Fruit fly (Drosophila melanogaster): ENCODE measurements around the gene CG9951.

CG9951 gene

DNA sequence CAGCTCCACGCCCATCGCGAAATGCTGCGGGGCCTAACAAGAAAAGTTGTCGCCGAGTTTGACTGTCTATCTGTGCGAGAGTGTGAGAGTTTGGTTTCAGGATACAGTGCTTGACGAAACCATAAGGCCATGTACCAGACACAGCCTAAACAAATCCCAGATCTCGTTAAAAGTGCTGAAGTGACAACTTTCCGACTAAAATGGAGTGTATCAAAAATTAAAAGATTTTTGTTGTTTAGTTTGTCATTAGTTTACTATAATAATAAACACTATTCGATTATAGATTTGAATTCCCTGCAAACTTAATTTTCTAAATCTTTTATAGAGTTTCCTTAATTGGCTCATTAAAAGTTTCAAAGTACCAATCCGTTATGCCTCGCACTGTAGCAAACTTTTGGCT, 30.7 kb downstream of the CG9951 start (continued):
- TF ChIP-seq CG1792 (GFP tag; optimal IDR thresholded peaks at IDR 0.05): no peak
- TF ChIP-seq Poxn (GFP tag; IDR thresholded peaks at IDR 0.05): no peak
- TF ChIP-seq tup (GFP tag; optimal IDR thresholded peaks at IDR 0.05): no peak
- TF ChIP-seq CG1233 (GFP tag; optimal IDR thresholded peaks at IDR 0.05): peak; percentile 0
- TF ChIP-seq CG11695 (GFP tag; IDR thresholded peaks at IDR 0.05): peak; percentile 59; the same call in 2 of the 3 replicates
- TF ChIP-seq Atf3 (GFP tag; optimal IDR thresholded peaks at IDR 0.05): no peak
- TF ChIP-seq chinmo (GFP tag; IDR thresholded peaks at IDR 0.05; ENCODE audit: partially characterized antibody): no peak
- TF ChIP-seq CG12659 (GFP tag; optimal IDR thresholded peaks at IDR 0.05): peak; percentile 18
- no peak for TF ChIP-seq CG6813 (GFP tag; optimal IDR thresholded peaks at IDR 0.05)
- TF ChIP-seq CG7556 (GFP tag; optimal IDR thresholded peaks at IDR 0.05): peak; percentile 27
- TF ChIP-seq CG11456 (GFP tag; IDR thresholded peaks at IDR 0.05): no peak
- no peak for TF ChIP-seq Abd-B (GFP tag; optimal IDR thresholded peaks at IDR 0.05)
- peak; percentile 1 for TF ChIP-seq bcd (GFP tag; optimal IDR thresholded peaks at IDR 0.05)
- TF ChIP-seq Chrac-16 (GFP tag; optimal IDR thresholded peaks at IDR 0.05): no peak
- no peak for TF ChIP-seq Lim3 (GFP tag; IDR thresholded peaks at IDR 0.05)
- TF ChIP-seq bowl (GFP tag; IDR thresholded peaks at IDR 0.05): no peak
- no peak for TF ChIP-seq fd102C (GFP tag; optimal IDR thresholded peaks at IDR 0.05)
- no peak for TF ChIP-seq CG30431 (GFP tag; optimal IDR thresholded peaks at IDR 0.05)
- TF ChIP-seq CG32772 (GFP tag; IDR thresholded peaks at IDR 0.05): no peak
- peak; percentile 60 for TF ChIP-seq CG18599 (GFP tag; optimal IDR thresholded peaks at IDR 0.05)
- no peak for TF ChIP-seq Lhr (GFP tag; optimal IDR thresholded peaks at IDR 0.05)
- no peak for TF ChIP-seq Dll (GFP tag; IDR thresholded peaks at IDR 0.05; ENCODE audit: partially characterized antibody)
- no peak for TF ChIP-seq crp (GFP tag; optimal IDR thresholded peaks at IDR 0.05)
- no peak for TF ChIP-seq prd (optimal IDR thresholded peaks at IDR 0.05)
- no peak for TF ChIP-seq prd (GFP tag; IDR thresholded peaks at IDR 0.05)
- 0 out of 2 replicates have a peak, but pooled peaks have one; percentile 33 for TF ChIP-seq seq (GFP tag; IDR thresholded peaks at IDR 0.05)
- no peak for TF ChIP-seq Atf-2 (GFP tag; optimal IDR thresholded peaks at IDR 0.05)
- TF ChIP-seq CG17829 (tag; optimal IDR thresholded peaks at IDR 0.05): no peak
- TF ChIP-seq sisA (GFP tag; IDR thresholded peaks at IDR 0.05): 0 out of 2 replicates have a peak, but pooled peaks have one; percentile 8
- no peak for TF ChIP-seq ro (GFP tag; IDR thresholded peaks at IDR 0.05)
- no peak for TF ChIP-seq tgo (GFP tag; IDR thresholded peaks at IDR 0.05)
- no peak for TF ChIP-seq so (GFP tag; IDR thresholded peaks at IDR 0.05)
- TF ChIP-seq sima (GFP tag; optimal IDR thresholded peaks at IDR 0.05): no peak
- TF ChIP-seq NC2α (GFP tag; optimal IDR thresholded peaks at IDR 0.05): no peak
- no peak for TF ChIP-seq zen2 (GFP tag; IDR thresholded peaks at IDR 0.05; ENCODE audit: partially characterized antibody)
- TF ChIP-seq Fer3 (tag; optimal IDR thresholded peaks at IDR 0.05): no peak
- no peak for TF ChIP-seq nerfin-1 (tag; optimal IDR thresholded peaks at IDR 0.05)
- TF ChIP-seq NfI (GFP tag; optimal IDR thresholded peaks at IDR 0.05): no peak
- no peak for TF ChIP-seq CG9609 (GFP tag; optimal IDR thresholded peaks at IDR 0.05)
- no peak for TF ChIP-seq H2.0 (GFP tag; IDR thresholded peaks at IDR 0.05)
- no peak for TF ChIP-seq CG6272 (GFP tag; IDR thresholded peaks at IDR 0.05)
- no peak for TF ChIP-seq CHES-1-like (GFP tag; optimal IDR thresholded peaks at IDR 0.05)
- no peak for TF ChIP-seq ham (GFP tag; IDR thresholded peaks at IDR 0.05)
- no peak for TF ChIP-seq Trl (optimal IDR thresholded peaks at IDR 0.05)
- no peak for TF ChIP-seq Trl (GFP tag; optimal IDR thresholded peaks at IDR 0.05)
- TF ChIP-seq CG4617 (GFP tag; optimal IDR thresholded peaks at IDR 0.05; ENCODE audit: borderline replicate concordance): no peak
- no peak for TF ChIP-seq HmgZ (tag; optimal IDR thresholded peaks at IDR 0.05)
- no peak for TF ChIP-seq CG32767 (GFP tag; IDR thresholded peaks at IDR 0.05)
- no peak for TF ChIP-seq ase (GFP tag; IDR thresholded peaks at IDR 0.05)
- TF ChIP-seq kni (GFP tag; optimal IDR thresholded peaks at IDR 0.05): no peak
- TF ChIP-seq CG10431 (GFP tag; optimal IDR thresholded peaks at IDR 0.05): no peak
- no peak for TF ChIP-seq az2 (GFP tag; optimal IDR thresholded peaks at IDR 0.05)

Measured in whole organism, embryonic.